Worm (Caenorhabditis elegans) whole organism, mixed stage, embryonic: Measurements from ENCODE around the gene col-44.

ENCODE experiments used
- ces-1 ChIP-seq: fragments of 150-350 bp; optimal IDR thresholded peaks from 2 replicates; lab custom pipeline; 2014; ENCODE audit warnings: missing biosample characterization, missing genetic modification reagents, missing genetic modification characterization
- cnd-1 ChIP-seq: fragments of 200-800 bp; sonication (Bioruptor generic); optimal IDR thresholded peaks from 2 replicates; lab custom pipeline; 2018; ENCODE audit warnings: mild to moderate bottlenecking, missing genetic modification characterization, missing compliant biosample characterization
- drap-1 ChIP-seq: fragments of 200-800 bp; sonication (Bioruptor generic); optimal IDR thresholded peaks from 3 replicates; lab custom pipeline; 2018; ENCODE audit warnings: mild to moderate bottlenecking, missing genetic modification characterization, missing compliant biosample characterization
- elt-3 ChIP-seq: fragments of 150-350 bp; optimal IDR thresholded peaks from 2 replicates; lab custom pipeline; 2014; ENCODE audit warnings: missing biosample characterization, missing genetic modification characterization
- mep-1 ChIP-seq: fragments of 150-350 bp; optimal IDR thresholded peaks from 2 replicates; lab custom pipeline; 2017; ENCODE audit warnings: missing biosample characterization, missing genetic modification reagents, missing genetic modification characterization, inconsistent platforms
- snpc-4 ChIP-seq: fragments of 150-350 bp; optimal IDR thresholded peaks from 2 replicates; lab custom pipeline; 2014; ENCODE audit warnings: missing biosample characterization, missing genetic modification characterization
- unc-62 ChIP-seq: fragments of 150-350 bp; optimal IDR thresholded peaks from 2 replicates; lab custom pipeline; 2014; ENCODE audit warnings: missing biosample characterization, missing genetic modification reagents, missing genetic modification characterization
- ztf-11 ChIP-seq: fragments of 150-350 bp; optimal IDR thresholded peaks from 2 replicates; lab custom pipeline; 2014; ENCODE audit warnings: missing biosample characterization, missing genetic modification characterization

ce11 chrX:13550890-13551289 is 40.4 kb upstream of the col-44 start, which contains the start of gene odr-1:
- no peak for TF ChIP-seq drap-1 (GFP tag; lab: Kevin White, UChicago)
- no peak for TF ChIP-seq unc-62 (GFP tag; lab: Kevin White, UChicago)
- no peak for TF ChIP-seq snpc-4 (tag; lab: Kevin White, UChicago)
- no peak for TF ChIP-seq cnd-1 (tag; lab: Kevin White, UChicago)
- TF ChIP-seq elt-3: no peak
- TF ChIP-seq ces-1: no peak
- no peak for TF ChIP-seq mep-1
- no peak for TF ChIP-seq ztf-11 (tag; lab: Kevin White, UChicago)
